Worm (Caenorhabditis elegans) whole organism, late embryonic: ENCODE results near the gene msp-57.

Source experiments
- ceh-14 ChIP-seq: sonication (generic microtip); optimal IDR thresholded peaks from 2 replicates; lab custom pipeline; 2016; ENCODE audit warnings: missing genotype, missing genetic modification characterization, missing compliant biosample characterization
- ceh-30 ChIP-seq: fragments of 150-350 bp; optimal IDR thresholded peaks from 2 replicates; lab custom pipeline; 2014; ENCODE audit warnings: missing biosample characterization, missing genetic modification characterization
- dve-1 ChIP-seq: sonication (generic microtip); optimal IDR thresholded peaks from 2 replicates; lab custom pipeline; 2017; ENCODE audit warnings: antibody characterized with exemption, mild to moderate bottlenecking, missing genetic modification characterization, missing compliant biosample characterization
- elt-2 ChIP-seq: sonication (generic microtip); optimal IDR thresholded peaks from 2 replicates; lab custom pipeline; 2016; ENCODE audit warnings: missing genetic modification reagents, missing genetic modification characterization, missing compliant biosample characterization
- fax-1 ChIP-seq: sonication (generic microtip); optimal IDR thresholded peaks from 2 replicates; lab custom pipeline; 2016; ENCODE audit warnings: missing genotype, missing genetic modification characterization, missing compliant biosample characterization
- fkh-10 ChIP-seq: fragments of 150-350 bp; optimal IDR thresholded peaks from 2 replicates; lab custom pipeline; 2014; ENCODE audit warnings: missing biosample characterization, missing genetic modification reagents, missing genetic modification characterization
- hlh-8 ChIP-seq: sonication (generic microtip); optimal IDR thresholded peaks from 2 replicates; lab custom pipeline; 2016; ENCODE audit warnings: missing genotype, missing genetic modification characterization, missing compliant biosample characterization
- mec-3 ChIP-seq: sonication (generic microtip); optimal IDR thresholded peaks from 2 replicates; lab custom pipeline; 2016; ENCODE audit warnings: borderline replicate concordance, missing genetic modification characterization, missing compliant biosample characterization
- pha-2 ChIP-seq: sonication (generic microtip); optimal IDR thresholded peaks from 2 replicates; lab custom pipeline; 2017; ENCODE audit warnings: mild to moderate bottlenecking, missing genetic modification characterization, missing compliant biosample characterization
- pha-4 ChIP-seq: fragments of 150-350 bp; optimal IDR thresholded peaks from 2 replicates; lab custom pipeline; 2018; ENCODE audit warnings: missing biosample characterization, missing genetic modification reagents, missing genetic modification characterization
- ref-2 ChIP-seq: sonication (generic microtip); optimal IDR thresholded peaks from 2 replicates; lab custom pipeline; 2016; ENCODE audit warnings: missing genetic modification characterization, missing compliant biosample characterization
- sox-2 ChIP-seq: fragments of 200-800 bp; sonication (Bioruptor generic); IDR thresholded peaks from 2 replicates; pipeline ENCODE4 v1.3.6; 2022; ENCODE audit warnings: missing genetic modification reagents, missing genetic modification characterization, missing compliant biosample characterization

DNA sequence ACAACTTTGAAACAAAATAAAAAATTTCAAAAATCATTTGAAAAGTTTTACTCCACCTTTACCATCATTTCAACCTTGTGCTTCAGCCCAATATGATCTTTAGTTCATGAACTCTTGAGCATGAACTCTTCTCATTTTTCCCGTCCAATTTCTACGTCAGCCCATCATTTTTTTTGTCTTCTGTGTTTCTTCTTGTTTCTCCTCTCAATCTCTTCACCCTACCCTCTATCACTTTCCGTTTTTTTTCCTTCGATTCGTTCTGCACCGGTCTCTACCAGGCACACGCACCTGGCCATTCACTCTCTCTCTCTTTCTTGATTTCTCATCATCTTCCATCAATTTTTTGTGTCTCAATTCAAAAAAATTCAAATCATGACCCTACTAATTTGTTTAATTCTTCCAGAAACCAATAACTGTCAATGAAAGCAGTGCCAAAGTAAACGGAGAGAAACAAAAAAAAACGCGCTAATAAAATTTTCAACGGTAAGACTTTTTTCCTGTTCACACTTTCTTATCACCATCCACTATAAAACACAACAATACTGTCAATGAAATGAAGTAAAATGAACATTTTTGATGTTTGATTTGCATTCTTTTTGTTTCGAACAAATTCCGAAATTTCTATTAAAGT, 20.6 kb downstream of the msp-57 start, which contains the start of gene pygo-1:
- TF ChIP-seq hlh-8 (no peak), pha-4 (tag; lab: Kevin White, UChicago) (no peak), ref-2 (no peak), sox-2 (GFP tag; lab: Robert Waterston, UW) (no peak), fkh-10 (GFP tag; lab: Kevin White, UChicago) (no peak), elt-2 (no peak), fax-1 (tag; lab: Kevin White, UChicago) (no peak), ceh-14 (no peak), ceh-30 (no peak), pha-2 (no peak), dve-1 (tag; lab: Kevin White, UChicago) (no peak), mec-3 (tag; lab: Kevin White, UChicago) (no peak)
